Worm (Caenorhabditis elegans) whole organism, midembryonic: ENCODE results near the gene C05C12.5.
"Not testable (repeated sequence)": the region's sequence is repeated elsewhere in the genome, so short reads cannot be mapped to it uniquely, and the experiment has no call there.

Experiments
- T22C8.4 ChIP-seq: fragments of 200-800 bp; sonication (Bioruptor generic); IDR thresholded peaks from 2 replicates; pipeline ENCODE4 v1.3.6; 2022; ENCODE audit warnings: missing genetic modification characterization, missing compliant biosample characterization
- cog-1 ChIP-seq: sonication (generic microtip); optimal IDR thresholded peaks from 2 replicates; lab custom pipeline; 2016; ENCODE audit warnings: missing genetic modification characterization, missing compliant biosample characterization
- flt-1 ChIP-seq: fragments of 200-800 bp; sonication (Bioruptor generic); IDR thresholded peaks from 2 replicates; pipeline ENCODE4 v1.3.6; 2022; ENCODE audit warnings: missing genetic modification characterization, missing compliant biosample characterization
- klf-2 ChIP-seq: fragments of 200-800 bp; sonication (Bioruptor generic); conservative IDR thresholded peaks from 2 replicates; pipeline ENCODE4 v1.3.6; 2022; ENCODE audit warnings: missing genetic modification reagents, missing genetic modification characterization, missing compliant biosample characterization
- med-1 ChIP-seq: sonication (generic microtip); optimal IDR thresholded peaks from 2 replicates; lab custom pipeline; 2017; ENCODE audit warnings: missing genetic modification characterization, mild to moderate bottlenecking, missing compliant biosample characterization, antibody characterized with exemption, missing genetic modification reagents; ENCODE audit not compliant: insufficient read depth
- ref-1 ChIP-seq: fragments of 200-800 bp; sonication (Bioruptor generic); conservative IDR thresholded peaks from 2 replicates; pipeline ENCODE4 v1.3.6; 2022; ENCODE audit warnings: missing genetic modification reagents, missing genetic modification characterization, missing compliant biosample characterization
- tab-1 ChIP-seq: fragments of 200-800 bp; sonication (Bioruptor generic); IDR thresholded peaks from 2 replicates; pipeline ENCODE4 v1.3.6; 2022; ENCODE audit warnings: missing genetic modification characterization, missing compliant biosample characterization
- ztf-23 ChIP-seq: fragments of 200-800 bp; sonication (Bioruptor generic); IDR thresholded peaks from 2 replicates; pipeline ENCODE4 v1.3.6; 2022; ENCODE audit warnings: missing genetic modification reagents, missing genetic modification characterization, missing compliant biosample characterization
- ztf-29 ChIP-seq: fragments of 200-800 bp; sonication (Bioruptor generic); IDR thresholded peaks from 2 replicates; pipeline ENCODE4 v1.3.6; 2022; ENCODE audit warnings: missing genetic modification reagents, missing genetic modification characterization, missing compliant biosample characterization

C05C12.5 gene

ce11 chrIV:11287511-11287910 is 26.5 kb upstream of the C05C12.5 start, which contains the start of gene F54D1.6:
F54D1.6 (plus strand) TSS chrIV:11287811.
- TF ChIP-seq cog-1 (tag; lab: Kevin White, UChicago): no peak
- no peak for TF ChIP-seq ztf-23 (GFP tag; lab: Robert Waterston, UW)
- TF ChIP-seq ztf-29 (GFP tag; lab: Robert Waterston, UW): no peak
- no peak for TF ChIP-seq klf-2
- no peak for TF ChIP-seq flt-1 (GFP tag; lab: Robert Waterston, UW)
- TF ChIP-seq med-1: no peak

- TF ChIP-seq T22C8.4 (GFP tag; lab: Robert Waterston, UW) (no peak), ztf-29 (GFP tag; lab: Robert Waterston, UW) (no peak), ref-1 (GFP tag; lab: Robert Waterston, UW) (no peak)
Observed at ce11 chrIV:11286112-11286511, 25.1 kb upstream of the C05C12.5 start.

- no peak for TF ChIP-seq ztf-29 (GFP tag; lab: Robert Waterston, UW)
- TF ChIP-seq tab-1 (GFP tag; lab: Robert Waterston, UW): no peak
- no peak for TF ChIP-seq T22C8.4 (GFP tag; lab: Robert Waterston, UW)
- TF ChIP-seq flt-1 (GFP tag; lab: Robert Waterston, UW): no peak
- TF ChIP-seq klf-2: no peak
- TF ChIP-seq med-1: no peak
- no peak for TF ChIP-seq cog-1 (tag; lab: Kevin White, UChicago)
- no peak for TF ChIP-seq ztf-23 (GFP tag; lab: Robert Waterston, UW)
- no peak for TF ChIP-seq ref-1 (GFP tag; lab: Robert Waterston, UW)
Observed at ce11 chrIV:11285239-11285638, 24.3 kb upstream of the C05C12.5 start.

- TF ChIP-seq ref-1 (GFP tag; lab: Robert Waterston, UW) (no peak), klf-2 (no peak), flt-1 (GFP tag; lab: Robert Waterston, UW) (no peak), med-1 (no peak), cog-1 (tag; lab: Kevin White, UChicago) (no peak), T22C8.4 (GFP tag; lab: Robert Waterston, UW) (no peak), ztf-23 (GFP tag; lab: Robert Waterston, UW) (no peak), tab-1 (GFP tag; lab: Robert Waterston, UW) (no peak), ztf-29 (GFP tag; lab: Robert Waterston, UW) (no peak)
Observed at ce11 chrIV:11284102-11284531, 23.1 kb upstream of the C05C12.5 start.

ce11 chrIV:11276026-11276425 is 15.0 kb upstream of the C05C12.5 start:
- TF ChIP-seq klf-2: no peak
- no peak for TF ChIP-seq ztf-29 (GFP tag; lab: Robert Waterston, UW)
- no peak for TF ChIP-seq med-1
- TF ChIP-seq T22C8.4 (GFP tag; lab: Robert Waterston, UW): no peak
- TF ChIP-seq tab-1 (GFP tag; lab: Robert Waterston, UW): no peak
- TF ChIP-seq cog-1 (tag; lab: Kevin White, UChicago): no peak
- no peak for TF ChIP-seq ztf-23 (GFP tag; lab: Robert Waterston, UW)
- no peak for TF ChIP-seq ref-1 (GFP tag; lab: Robert Waterston, UW)

ce11 chrIV:11273151-11273550 is 12.2 kb upstream of the C05C12.5 start, which contains the start of gene gtl-2:
gtl-2 (plus strand) TSS chrIV:11273451.
- TF ChIP-seq cog-1 (tag; lab: Kevin White, UChicago) (no peak), T22C8.4 (GFP tag; lab: Robert Waterston, UW) (no peak), ref-1 (GFP tag; lab: Robert Waterston, UW) (no peak), ztf-23 (GFP tag; lab: Robert Waterston, UW) (no peak), flt-1 (GFP tag; lab: Robert Waterston, UW) (no peak), tab-1 (GFP tag; lab: Robert Waterston, UW) (no peak), med-1 (no peak), klf-2 (no peak), ztf-29 (GFP tag; lab: Robert Waterston, UW) (no peak)

ce11 chrIV:11271262-11271661 is 10.3 kb upstream of the C05C12.5 start, which contains the start of gene nhr-7:
nhr-7 (minus strand) TSS chrIV:11271362.
- no peak for TF ChIP-seq tab-1 (GFP tag; lab: Robert Waterston, UW)
- no peak for TF ChIP-seq flt-1 (GFP tag; lab: Robert Waterston, UW)
- no peak for TF ChIP-seq cog-1 (tag; lab: Kevin White, UChicago)
- no peak for TF ChIP-seq ref-1 (GFP tag; lab: Robert Waterston, UW)
- no peak for TF ChIP-seq med-1
- TF ChIP-seq klf-2: no peak
- no peak for TF ChIP-seq ztf-23 (GFP tag; lab: Robert Waterston, UW)
- TF ChIP-seq T22C8.4 (GFP tag; lab: Robert Waterston, UW): no peak
- TF ChIP-seq ztf-29 (GFP tag; lab: Robert Waterston, UW): no peak

ce11 chrIV:11269483-11269882 is 8.5 kb upstream of the C05C12.5 start:
- TF ChIP-seq ztf-29 (GFP tag; lab: Robert Waterston, UW): no peak
- TF ChIP-seq tab-1 (GFP tag; lab: Robert Waterston, UW): no peak
- TF ChIP-seq ref-1 (GFP tag; lab: Robert Waterston, UW): no peak
- TF ChIP-seq T22C8.4 (GFP tag; lab: Robert Waterston, UW): no peak
- no peak for TF ChIP-seq med-1
- no peak for TF ChIP-seq ztf-23 (GFP tag; lab: Robert Waterston, UW)
- no peak for TF ChIP-seq klf-2
- no peak for TF ChIP-seq cog-1 (tag; lab: Kevin White, UChicago)
- TF ChIP-seq flt-1 (GFP tag; lab: Robert Waterston, UW): no peak

ce11 chrIV:11266090-11266489 is 5.1 kb upstream of the C05C12.5 start, which contains the start of gene col-127:
col-127 (minus strand) TSS chrIV:11266190.
- TF ChIP-seq T22C8.4 (GFP tag; lab: Robert Waterston, UW) (no peak), ref-1 (GFP tag; lab: Robert Waterston, UW) (no peak), ztf-29 (GFP tag; lab: Robert Waterston, UW) (no peak), cog-1 (tag; lab: Kevin White, UChicago) (no peak), klf-2 (no peak)

- not testable (repeated sequence) for TF ChIP-seq klf-2; tab-1 (GFP tag; lab: Robert Waterston, UW); cog-1 (tag; lab: Kevin White, UChicago)
Observed at ce11 chrIV:11263101-11263500, 2.1 kb upstream of the C05C12.5 start, which contains the start of gene col-126. col-126 (plus strand) TSS chrIV:11263401.
